Worm (Caenorhabditis elegans) whole organism, late embryonic: ENCODE measurements around the gene emb-1.

Source experiments
- C08G9.2 ChIP-seq: sonication (generic microtip); optimal IDR thresholded peaks from 2 replicates; lab custom pipeline; 2016; ENCODE audit warnings: mild to moderate bottlenecking, missing genetic modification characterization, moderate library complexity, missing compliant biosample characterization
- F13H6.1 ChIP-seq: sonication (generic microtip); optimal IDR thresholded peaks from 2 replicates; lab custom pipeline; 2016; ENCODE audit warnings: missing genetic modification characterization, missing compliant biosample characterization
- K02D7.2 ChIP-seq: sonication (generic microtip); optimal IDR thresholded peaks from 2 replicates; lab custom pipeline; 2017; ENCODE audit warnings: mild to moderate bottlenecking, missing genetic modification characterization, missing compliant biosample characterization
- ama-1 ChIP-seq: fragments of 150-350 bp; optimal IDR thresholded peaks from 2 replicates; lab custom pipeline; 2014
- ceh-14 ChIP-seq: sonication (generic microtip); optimal IDR thresholded peaks from 2 replicates; lab custom pipeline; 2016; ENCODE audit warnings: missing genotype, missing genetic modification characterization, missing compliant biosample characterization
- ceh-19 ChIP-seq: fragments of 200-800 bp; sonication (Bioruptor generic); optimal IDR thresholded peaks from 2 replicates; lab custom pipeline; 2018; ENCODE audit warnings: mild to moderate bottlenecking, missing genetic modification characterization, missing compliant biosample characterization
- ceh-2 ChIP-seq: sonication (generic microtip); optimal IDR thresholded peaks from 2 replicates; lab custom pipeline; 2016; ENCODE audit warnings: missing genotype, missing genetic modification characterization, missing compliant biosample characterization
- ceh-22 ChIP-seq: sonication (generic microtip); optimal IDR thresholded peaks from 2 replicates; lab custom pipeline; 2017; ENCODE audit warnings: missing biosample characterization, missing genetic modification characterization
- ceh-30 ChIP-seq: fragments of 150-350 bp; optimal IDR thresholded peaks from 2 replicates; lab custom pipeline; 2014; ENCODE audit warnings: missing biosample characterization, missing genetic modification characterization
- ceh-31 ChIP-seq: sonication (generic microtip); optimal IDR thresholded peaks from 2 replicates; lab custom pipeline; 2016; ENCODE audit warnings: missing genetic modification characterization, missing compliant biosample characterization
- ceh-45 ChIP-seq: fragments of 200-800 bp; sonication (Bioruptor generic); IDR thresholded peaks from 2 replicates; pipeline ENCODE4 v1.3.6; 2022; ENCODE audit warnings: missing genetic modification reagents, missing genetic modification characterization, missing compliant biosample characterization
- ceh-6 ChIP-seq: fragments of 200-800 bp; sonication (Bioruptor generic); optimal IDR thresholded peaks from 2 replicates; lab custom pipeline; 2018; ENCODE audit warnings: mild to moderate bottlenecking, missing genetic modification characterization, missing compliant biosample characterization
- ceh-9 ChIP-seq: sonication (generic microtip); optimal IDR thresholded peaks from 2 replicates; lab custom pipeline; 2016; ENCODE audit warnings: mild to moderate bottlenecking, missing genetic modification characterization, inconsistent platforms, missing compliant biosample characterization
- che-1 ChIP-seq: sonication (generic microtip); optimal IDR thresholded peaks from 2 replicates; lab custom pipeline; 2016; ENCODE audit warnings: mild to moderate bottlenecking, missing genetic modification characterization, missing compliant biosample characterization
- dve-1 ChIP-seq: sonication (generic microtip); optimal IDR thresholded peaks from 2 replicates; lab custom pipeline; 2017; ENCODE audit warnings: antibody characterized with exemption, mild to moderate bottlenecking, missing genetic modification characterization, missing compliant biosample characterization
- elt-2 ChIP-seq: sonication (generic microtip); optimal IDR thresholded peaks from 2 replicates; lab custom pipeline; 2016; ENCODE audit warnings: missing genetic modification reagents, missing genetic modification characterization, missing compliant biosample characterization
- ets-4 ChIP-seq: sonication (generic microtip); optimal IDR thresholded peaks from 2 replicates; lab custom pipeline; 2016; ENCODE audit warnings: missing genetic modification characterization, missing compliant biosample characterization
- fax-1 ChIP-seq: sonication (generic microtip); optimal IDR thresholded peaks from 2 replicates; lab custom pipeline; 2016; ENCODE audit warnings: missing genotype, missing genetic modification characterization, missing compliant biosample characterization
- fkh-6 ChIP-seq: sonication (generic microtip); optimal IDR thresholded peaks from 2 replicates; lab custom pipeline; 2016; ENCODE audit warnings: missing genetic modification characterization, missing compliant biosample characterization
- hlh-6 ChIP-seq: sonication (generic microtip); optimal IDR thresholded peaks from 2 replicates; lab custom pipeline; 2016; ENCODE audit warnings: missing genotype, missing genetic modification characterization, missing compliant biosample characterization
- mec-3 ChIP-seq: sonication (generic microtip); optimal IDR thresholded peaks from 2 replicates; lab custom pipeline; 2016; ENCODE audit warnings: borderline replicate concordance, missing genetic modification characterization, missing compliant biosample characterization
- nfya-1 ChIP-seq: sonication (generic microtip); optimal IDR thresholded peaks from 2 replicates; lab custom pipeline; 2017; ENCODE audit warnings: missing genetic modification characterization, mild to moderate bottlenecking, missing compliant biosample characterization, antibody characterized with exemption, moderate library complexity
- npax-4 ChIP-seq: sonication (generic microtip); optimal IDR thresholded peaks from 2 replicates; lab custom pipeline; 2016; ENCODE audit warnings: missing genetic modification characterization, missing compliant biosample characterization
- pag-3 ChIP-seq: sonication (generic microtip); optimal IDR thresholded peaks from 2 replicates; lab custom pipeline; 2016; ENCODE audit warnings: missing compliant biosample characterization, missing genetic modification characterization, borderline replicate concordance
- pha-2 ChIP-seq: sonication (generic microtip); optimal IDR thresholded peaks from 2 replicates; lab custom pipeline; 2017; ENCODE audit warnings: mild to moderate bottlenecking, missing genetic modification characterization, missing compliant biosample characterization
- pros-1 ChIP-seq: fragments of 150-350 bp; optimal IDR thresholded peaks from 2 replicates; lab custom pipeline; 2014; ENCODE audit warnings: missing biosample characterization, missing genetic modification reagents, missing genetic modification characterization
- ref-2 ChIP-seq: sonication (generic microtip); optimal IDR thresholded peaks from 2 replicates; lab custom pipeline; 2016; ENCODE audit warnings: missing genetic modification characterization, missing compliant biosample characterization
- sdc-2 ChIP-seq: sonication (generic microtip); optimal IDR thresholded peaks from 2 replicates; lab custom pipeline; 2016; ENCODE audit warnings: missing genotype, missing genetic modification characterization, missing compliant biosample characterization
- ttx-3 ChIP-seq: sonication (generic microtip); optimal IDR thresholded peaks from 2 replicates; lab custom pipeline; 2016; ENCODE audit warnings: missing genetic modification reagents, missing genetic modification characterization, missing compliant biosample characterization
- unc-3 ChIP-seq, 2 experiments: fragments of 200-800 bp in 1 of 2; sonication (Bioruptor generic) in 1 of 2; sonication (generic microtip) in 1 of 2; conservative IDR thresholded peaks in 1 of 2; optimal IDR thresholded peaks in 1 of 2; 2 replicates each; pipeline versions ENCODE4 v1.3.6 to Lab custom; 2016 to 2022; ENCODE audit warnings: missing compliant biosample characterization in 2 of 2, missing genetic modification characterization in 2 of 2, missing genetic modification reagents in 1 of 2
- unc-42 ChIP-seq: sonication (generic microtip); optimal IDR thresholded peaks from 2 replicates; lab custom pipeline; 2016; ENCODE audit warnings: missing genotype, missing genetic modification characterization, missing compliant biosample characterization
- unc-55 ChIP-seq: sonication (generic microtip); optimal IDR thresholded peaks from 2 replicates; lab custom pipeline; 2017; ENCODE audit warnings: missing biosample characterization, missing genetic modification reagents, missing genetic modification characterization
- zip-5 ChIP-seq: sonication (generic microtip); optimal IDR thresholded peaks from 2 replicates; lab custom pipeline; 2016; ENCODE audit warnings: missing genetic modification characterization, missing compliant biosample characterization

The emb-1 gene

DNA sequence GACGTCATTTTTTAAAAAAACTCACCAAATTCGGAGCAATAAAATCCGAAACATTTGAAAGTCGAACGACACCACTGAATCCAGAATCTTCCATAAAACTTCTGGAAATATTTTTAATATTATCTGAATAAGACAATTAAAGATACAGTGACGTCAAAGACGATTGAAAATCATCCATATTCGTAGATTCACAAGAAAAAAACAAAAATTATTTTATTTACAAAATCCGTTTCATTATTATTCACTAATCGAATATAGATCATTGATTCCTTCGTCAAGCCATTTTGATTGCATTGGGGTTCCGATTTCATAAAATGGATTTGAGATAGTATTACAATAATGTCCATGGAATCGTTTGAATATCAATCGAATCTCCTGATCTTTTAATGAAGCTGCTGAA, 14.6 kb upstream of the emb-1 start, which contains the start of gene oxy-4:
oxy-4 (minus strand) TSS at position 101 of the 400 bp plus-strand sequence.
- TF ChIP-seq ets-4 (tag; lab: Kevin White, UChicago) (no peak), fax-1 (no peak), pag-3 (tag; lab: Kevin White, UChicago) (no peak), ceh-45 (GFP tag; lab: Robert Waterston, UW) (no peak), pha-2 (tag; lab: Kevin White, UChicago) (no peak), npax-4 (tag; lab: Kevin White, UChicago) (no peak), unc-3 (GFP tag; conservative IDR thresholded peaks at IDR 0.05; lab: Robert Waterston, UW) (no peak), unc-3 (tag; optimal IDR thresholded peaks at IDR 0.05; lab: Kevin White, UChicago) (no peak), ceh-19 (no peak), dve-1 (tag; lab: Kevin White, UChicago) (no peak), unc-55 (GFP tag; lab: Kevin White, UChicago) (no peak), sdc-2 (tag; lab: Kevin White, UChicago) (no peak), che-1 (tag; lab: Kevin White, UChicago) (no peak), ceh-30 (no peak), ref-2 (tag; lab: Kevin White, UChicago) (no peak), ceh-31 (tag; lab: Kevin White, UChicago) (no peak), ceh-2 (tag; lab: Kevin White, UChicago) (no peak)

ce11 chrIII:5159505-5159904, 13.7 kb upstream of the emb-1 start, which contains the start of gene T10F2.5:
Gene T10F2.5, minus strand, starts transcription at chrIII:5159605.
- TF ChIP-seq K02D7.2 (tag; lab: Kevin White, UChicago) (no peak), fkh-6 (no peak), ceh-9 (no peak), nfya-1 (no peak), ceh-22 (no peak), ceh-14 (tag; lab: Kevin White, UChicago) (no peak), fax-1 (no peak), ama-1 (lab: Kevin White, UChicago) (no peak)

ce11 chrIII:5160803-5161202, 12.4 kb upstream of the emb-1 start:
- TF ChIP-seq zip-5 (tag; lab: Kevin White, UChicago) (no peak), F13H6.1 (tag; lab: Kevin White, UChicago) (no peak), mec-3 (tag; lab: Kevin White, UChicago) (no peak), ttx-3 (tag; lab: Kevin White, UChicago) (no peak), unc-42 (tag; lab: Kevin White, UChicago) (no peak), pag-3 (tag; lab: Kevin White, UChicago) (no peak), ceh-30 (no peak), C08G9.2 (tag; lab: Kevin White, UChicago) (no peak), unc-3 (GFP tag; conservative IDR thresholded peaks at IDR 0.05; lab: Robert Waterston, UW) (no peak), unc-3 (tag; optimal IDR thresholded peaks at IDR 0.05; lab: Kevin White, UChicago) (no peak), hlh-6 (no peak), K02D7.2 (tag; lab: Kevin White, UChicago) (no peak), ref-2 (tag; lab: Kevin White, UChicago) (no peak)

DNA sequence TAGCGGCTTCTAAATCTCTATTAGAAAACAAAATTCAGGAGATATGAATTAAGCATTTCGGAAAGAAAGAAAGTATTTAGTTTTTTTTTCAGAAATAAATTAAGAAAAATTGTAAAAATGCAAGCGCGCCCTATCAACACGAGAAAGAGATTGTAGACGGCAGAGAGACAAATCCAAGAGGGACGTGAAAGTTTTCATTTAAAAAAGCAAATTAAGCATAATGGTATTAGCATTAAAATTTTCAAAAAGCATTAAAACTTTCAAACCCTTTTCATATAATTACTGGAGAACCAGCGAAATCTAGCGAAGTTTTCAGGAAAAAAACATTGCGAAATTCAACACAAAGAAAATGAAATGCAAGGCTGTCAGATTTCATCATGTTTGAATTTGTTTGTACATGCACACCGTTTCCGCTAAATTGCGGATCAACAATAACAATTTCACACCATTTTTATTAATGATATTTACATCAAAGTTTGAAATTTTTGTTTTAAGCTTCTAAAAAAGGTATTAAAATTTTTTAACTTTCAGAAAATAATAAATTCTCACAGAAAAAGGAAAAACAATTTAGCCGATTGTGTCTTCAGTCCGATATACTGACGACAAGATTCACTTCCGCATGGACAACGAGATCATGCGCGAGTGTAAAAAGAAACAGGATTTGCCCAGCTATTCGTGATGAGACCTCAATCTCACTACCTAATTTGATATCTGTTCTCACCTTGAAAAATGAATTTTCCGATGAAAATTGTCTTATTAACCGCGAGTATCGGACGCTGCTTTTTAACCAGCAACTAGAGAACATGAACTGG, 10.2 kb upstream of the emb-1 start, which contains the start of gene gars-1:
gars-1 (minus strand) TSS at position 808 of the 812 bp plus-strand sequence.
- TF ChIP-seq ceh-6 (GFP tag; lab: Kevin White, UChicago) = no peak
- TF ChIP-seq unc-55 (GFP tag; lab: Kevin White, UChicago) = peak; percentile 13
- TF ChIP-seq unc-42 (tag; lab: Kevin White, UChicago) = peak; percentile 60
- TF ChIP-seq elt-2 (tag; lab: Kevin White, UChicago) = peak; percentile 7
- no peak for TF ChIP-seq ttx-3 (tag; lab: Kevin White, UChicago)
- TF ChIP-seq pros-1 (tag; lab: Kevin White, UChicago) = no peak
